Fruit fly (Drosophila melanogaster) whole organism, embryonic: ENCODE results near the gene HDAC4.

Experiments
- Ada2b ChIP-seq: fragments of 200-800 bp; sonication (Bioruptor generic); IDR thresholded peaks from 2 replicates; pipeline ENCODE4 v1.3.6; 2022; ENCODE audit warnings: missing biosample characterization, missing genetic modification characterization
- B-H1 ChIP-seq: fragments of 200-800 bp; sonication (Bioruptor generic); IDR thresholded peaks from 3 replicates; pipeline ENCODE4 v1.3.6; 2022; ENCODE audit warnings: missing biosample characterization, missing genetic modification characterization
- CG10366 ChIP-seq: fragments of 200-800 bp; sonication (Bioruptor generic); IDR thresholded peaks from 2 replicates; pipeline ENCODE4 v1.3.6; 2022; ENCODE audit warnings: missing biosample characterization, missing genetic modification characterization
- CG10462 ChIP-seq: fragments of 200-800 bp; sonication (Bioruptor generic); optimal IDR thresholded peaks from 2 replicates; lab custom pipeline; 2016; ENCODE audit warnings: missing biosample characterization, missing genetic modification characterization
- CG13775 ChIP-seq: fragments of 200-800 bp; sonication (Bioruptor generic); optimal IDR thresholded peaks from 3 replicates; lab custom pipeline; 2017; ENCODE audit warnings: missing biosample characterization, mild to moderate bottlenecking, missing genetic modification characterization
- CG14050 ChIP-seq: fragments of 200-800 bp; sonication (Bioruptor generic); IDR thresholded peaks from 3 replicates; pipeline ENCODE4 v1.3.6; 2022; ENCODE audit warnings: missing biosample characterization, missing genetic modification characterization
- CG15269 ChIP-seq: fragments of 200-800 bp; sonication (Bioruptor generic); optimal IDR thresholded peaks from 2 replicates; lab custom pipeline; 2018; ENCODE audit warnings: missing biosample characterization, mild to moderate bottlenecking, missing genetic modification characterization, moderate library complexity
- CG15514 ChIP-seq: fragments of 200-800 bp; sonication (Bioruptor generic); optimal IDR thresholded peaks from 3 replicates; lab custom pipeline; 2017; ENCODE audit warnings: missing biosample characterization, missing genetic modification characterization, mild to moderate bottlenecking, moderate library complexity, missing genetic modification reagents
- CG17359 ChIP-seq: fragments of 200-800 bp; sonication (Bioruptor generic); optimal IDR thresholded peaks from 3 replicates; lab custom pipeline; 2018; ENCODE audit warnings: missing biosample characterization, mild to moderate bottlenecking, missing genetic modification characterization, moderate library complexity
- CG17612 ChIP-seq: fragments of 200-800 bp; sonication (Bioruptor generic); IDR thresholded peaks from 2 replicates; pipeline ENCODE4 v1.3.6; 2022; ENCODE audit warnings: missing biosample characterization, missing genetic modification characterization
- CG17912 ChIP-seq: fragments of 200-800 bp; sonication (Bioruptor generic); optimal IDR thresholded peaks from 2 replicates; lab custom pipeline; 2018; ENCODE audit warnings: missing biosample characterization, mild to moderate bottlenecking, missing genetic modification characterization
- CG18262 ChIP-seq: fragments of 200-800 bp; optimal IDR thresholded peaks from 3 replicates; lab custom pipeline; 2019; ENCODE audit warnings: missing biosample characterization, mild to moderate bottlenecking, missing genetic modification characterization, moderate library complexity
- CG30020 ChIP-seq: fragments of 200-800 bp; optimal IDR thresholded peaks from 2 replicates; lab custom pipeline; 2019; ENCODE audit warnings: missing biosample characterization, mild to moderate bottlenecking, missing genetic modification characterization, moderate library complexity
- CG3163 ChIP-seq: fragments of 200-800 bp; sonication (Bioruptor generic); optimal IDR thresholded peaks from 3 replicates; lab custom pipeline; 2016; ENCODE audit warnings: missing biosample characterization, missing genetic modification characterization
- CG3407 ChIP-seq: fragments of 200-800 bp; sonication (Bioruptor generic); optimal IDR thresholded peaks from 2 replicates; lab custom pipeline; 2018; ENCODE audit warnings: missing biosample characterization, mild to moderate bottlenecking, missing genetic modification characterization
- CG34224 ChIP-seq: fragments of 200-800 bp; sonication (Bioruptor generic); IDR thresholded peaks from 3 replicates; pipeline ENCODE4 v1.3.6; 2022; ENCODE audit warnings: missing biosample characterization, missing genetic modification characterization; ENCODE audit not compliant: partially characterized antibody
- CG3726 ChIP-seq: fragments of 200-800 bp; sonication (Bioruptor generic); IDR thresholded peaks from 3 replicates; pipeline ENCODE4, ENCODE4 v1.3.6; 2022; ENCODE audit warnings: missing biosample characterization, missing genetic modification characterization
- CG42726 ChIP-seq: fragments of 200-800 bp; sonication (Bioruptor generic); IDR thresholded peaks from 2 replicates; pipeline ENCODE4 v1.3.6; 2022; ENCODE audit warnings: missing biosample characterization, missing genetic modification characterization; ENCODE audit not compliant: partially characterized antibody
- CG6254 ChIP-seq: fragments of 200-800 bp; sonication (Bioruptor generic); optimal IDR thresholded peaks from 3 replicates; lab custom pipeline; 2017; ENCODE audit warnings: mild to moderate bottlenecking, missing biosample characterization, missing genetic modification reagents, missing genetic modification characterization
- CG6765 ChIP-seq: fragments of 200-800 bp; sonication (Bioruptor generic); optimal IDR thresholded peaks from 3 replicates; lab custom pipeline; 2017; ENCODE audit warnings: missing biosample characterization, mild to moderate bottlenecking, missing genetic modification characterization
- CG6791 ChIP-seq: fragments of 200-800 bp; sonication (Bioruptor generic); IDR thresholded peaks from 3 replicates; pipeline ENCODE4 v1.3.6; 2022; ENCODE audit warnings: missing biosample characterization, missing genetic modification characterization; ENCODE audit not compliant: partially characterized antibody
- CG7745 ChIP-seq: fragments of 200-800 bp; sonication (Bioruptor generic); optimal IDR thresholded peaks from 2 replicates; lab custom pipeline; 2018; ENCODE audit warnings: missing biosample characterization, mild to moderate bottlenecking, missing genetic modification characterization, moderate library complexity
- CG7963 ChIP-seq: fragments of 200-800 bp; sonication (Bioruptor generic); IDR thresholded peaks from 3 replicates; pipeline ENCODE4 v1.3.6; 2022; ENCODE audit warnings: missing biosample characterization, missing genetic modification characterization; ENCODE audit not compliant: partially characterized antibody
- CG8281 ChIP-seq: fragments of 200-800 bp; sonication (Bioruptor generic); optimal IDR thresholded peaks from 2 replicates; lab custom pipeline; 2018; ENCODE audit warnings: missing biosample characterization, mild to moderate bottlenecking, missing genetic modification characterization, moderate library complexity
- CG9876 ChIP-seq: fragments of 200-800 bp; sonication (Bioruptor generic); optimal IDR thresholded peaks from 2 replicates; lab custom pipeline; 2016; ENCODE audit warnings: missing biosample characterization, missing genetic modification characterization
- CG9932 ChIP-seq: fragments of 200-800 bp; sonication (Bioruptor generic); IDR thresholded peaks from 2 replicates; pipeline ENCODE4 v1.3.6; 2022; ENCODE audit warnings: missing biosample characterization, missing genetic modification characterization
- Dbx ChIP-seq: fragments of 200-800 bp; sonication (Bioruptor generic); IDR thresholded peaks from 3 replicates; pipeline ENCODE4 v1.3.6; 2022; ENCODE audit warnings: missing biosample characterization, missing genetic modification characterization
- E2f1 ChIP-seq: fragments of 200-800 bp; sonication (Bioruptor generic); IDR thresholded peaks from 2 replicates; pipeline ENCODE4 v1.3.6; 2022; ENCODE audit warnings: missing biosample characterization, missing genetic modification characterization
- Ets65A ChIP-seq: fragments of 200-800 bp; sonication (Bioruptor generic); peaks from one replicate; lab custom pipeline; 2016; ENCODE audit warnings: missing biosample characterization, missing genetic modification characterization
- Rfx ChIP-seq: fragments of 200-800 bp; sonication (Bioruptor generic); IDR thresholded peaks from 2 replicates; pipeline ENCODE4 v1.3.6; 2022; ENCODE audit warnings: missing biosample characterization, missing genetic modification characterization
- aop ChIP-seq: fragments of 200-800 bp; sonication (Bioruptor generic); IDR thresholded peaks from 2 replicates; pipeline ENCODE4 v1.3.6; 2022; ENCODE audit warnings: missing biosample characterization, missing genetic modification characterization
- btn ChIP-seq: fragments of 200-800 bp; sonication (Bioruptor generic); optimal IDR thresholded peaks from 2 replicates; lab custom pipeline; 2016; ENCODE audit warnings: missing biosample characterization, missing genetic modification characterization
- cg ChIP-seq: fragments of 200-800 bp; sonication (Bioruptor generic); optimal IDR thresholded peaks from 3 replicates; lab custom pipeline; 2019; ENCODE audit warnings: missing biosample characterization, mild to moderate bottlenecking, missing genetic modification characterization, moderate library complexity
- ci ChIP-seq: fragments of 200-800 bp; sonication (Bioruptor generic); IDR thresholded peaks from 3 replicates; pipeline ENCODE4 v1.3.6; 2022; ENCODE audit warnings: missing biosample characterization, missing genetic modification characterization
- dimm ChIP-seq: fragments of 200-800 bp; sonication (Bioruptor generic); IDR thresholded peaks from 2 replicates; pipeline ENCODE4 v1.3.6; 2022; ENCODE audit warnings: missing biosample characterization, missing genetic modification characterization
- dm ChIP-seq: fragments of 200-800 bp; sonication (Bioruptor generic); optimal IDR thresholded peaks from 3 replicates; lab custom pipeline; 2016; ENCODE audit warnings: missing biosample characterization, missing genetic modification characterization
- emc ChIP-seq: fragments of 200-800 bp; sonication (Bioruptor generic); optimal IDR thresholded peaks from 2 replicates; lab custom pipeline; 2016; ENCODE audit warnings: missing biosample characterization, missing genetic modification characterization
- ewg ChIP-seq: fragments of 200-800 bp; sonication (Bioruptor generic); optimal IDR thresholded peaks from 3 replicates; lab custom pipeline; 2017; ENCODE audit warnings: mild to moderate bottlenecking, missing biosample characterization, missing genetic modification reagents, missing genetic modification characterization
- gsb-n ChIP-seq: fragments of 200-800 bp; sonication (Bioruptor generic); optimal IDR thresholded peaks from 3 replicates; lab custom pipeline; 2018; ENCODE audit warnings: missing biosample characterization, mild to moderate bottlenecking, missing genetic modification characterization
- lov ChIP-seq, 2 experiments: fragments of 200-800 bp in 1 of 2; fragments of >200 bp in 1 of 2; sonication (Bioruptor generic) in 1 of 2; IDR thresholded peaks in 1 of 2; optimal IDR thresholded peaks in 1 of 2; 2 replicates in 1 of 2; 3 replicates in 1 of 2; pipeline versions ENCODE4 v1.3.6 to Lab custom; 2017 to 2022; ENCODE audit warnings: missing biosample characterization in 1 of 2, missing genetic modification characterization in 1 of 2
- pnt ChIP-seq: fragments of 200-800 bp; sonication (Bioruptor generic); optimal IDR thresholded peaks from 3 replicates; lab custom pipeline; 2016; ENCODE audit warnings: missing biosample characterization, missing genetic modification characterization
- ranshi ChIP-seq: fragments of 200-800 bp; sonication (Bioruptor generic); IDR thresholded peaks from 2 replicates; pipeline ENCODE4 v1.3.6; 2022; ENCODE audit warnings: missing biosample characterization, missing genetic modification characterization
- repo ChIP-seq: fragments of 200-800 bp; sonication (Bioruptor generic); optimal IDR thresholded peaks from 2 replicates; lab custom pipeline; 2016; ENCODE audit warnings: missing biosample characterization, missing genetic modification characterization
- rib ChIP-seq: fragments of 200-800 bp; sonication (Bioruptor generic); IDR thresholded peaks from 2 replicates; pipeline ENCODE4 v1.3.6; 2022; ENCODE audit warnings: missing biosample characterization, missing genetic modification characterization
- row ChIP-seq: fragments of 200-800 bp; sonication (Bioruptor generic); IDR thresholded peaks from 3 replicates; pipeline ENCODE4 v1.3.6; 2022; ENCODE audit warnings: missing biosample characterization, missing genetic modification characterization
- sqz ChIP-seq: fragments of 200-800 bp; sonication (Bioruptor generic); optimal IDR thresholded peaks from 3 replicates; lab custom pipeline; 2018; ENCODE audit warnings: missing biosample characterization, mild to moderate bottlenecking, missing genetic modification characterization
- sr ChIP-seq: fragments of 200-800 bp; sonication (Bioruptor generic); IDR thresholded peaks from 3 replicates; pipeline ENCODE4 v1.3.6; 2022; ENCODE audit warnings: missing biosample characterization, missing genetic modification characterization

Gene HDAC4

DNA sequence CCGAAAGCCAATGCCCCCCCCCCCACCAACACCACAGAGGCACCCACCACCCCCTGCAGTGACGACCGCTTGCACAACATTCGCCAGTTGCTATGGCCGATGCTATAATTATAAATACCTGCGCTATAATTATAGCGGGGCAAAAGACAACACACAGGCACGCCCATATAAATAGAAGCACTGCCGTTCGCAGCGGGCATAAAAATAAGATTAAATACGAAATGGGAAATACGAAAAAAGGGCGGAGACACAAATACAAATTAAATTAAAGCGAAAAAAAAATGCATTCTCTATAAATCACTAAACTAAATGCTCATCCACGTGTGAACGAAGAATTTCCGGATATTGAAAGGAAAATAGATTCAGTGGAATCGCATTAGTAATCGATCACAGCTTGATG, 12.0 kb downstream of the HDAC4 start (continued):
- TF ChIP-seq CG6791 (GFP tag; lab: Robert Waterston, UW) (no peak), CG3407 (no peak), CG14050 (GFP tag; lab: Robert Waterston, UW) (no peak), sqz (GFP tag; lab: Kevin White, UChicago) (no peak), CG3163 (GFP tag; lab: Kevin White, UChicago) (no peak), cg (no peak), CG15269 (tag; lab: Kevin White, UChicago) (no peak), E2f1 (no peak), aop (GFP tag; lab: Robert Waterston, UW) (no peak), btn (GFP tag; lab: Kevin White, UChicago) (no peak), CG30020 (tag; lab: Kevin White, UChicago) (no peak), CG34224 (GFP tag; lab: Robert Waterston, UW) (no peak), CG6765 (GFP tag; lab: Kevin White, UChicago) (no peak), CG15514 (no peak), CG7963 (GFP tag; lab: Robert Waterston, UW) (no peak), B-H1 (GFP tag; lab: Robert Waterston, UW) (no peak), CG9876 (no peak), Rfx (GFP tag; lab: Robert Waterston, UW) (no peak), CG13775 (GFP tag; lab: Kevin White, UChicago) (no peak), CG8281 (no peak), sr (no peak), CG3726 (no peak), ci (GFP tag; lab: Robert Waterston, UW) (peak; percentile 54; the same call in 2 of the 3 replicates), lov (optimal IDR thresholded peaks at IDR 0.05; lab: Kevin White, UChicago) (no peak), lov (GFP tag; IDR thresholded peaks at IDR 0.05; lab: Robert Waterston, UW) (no peak), dimm (GFP tag; lab: Robert Waterston, UW) (no peak), Ets65A (GFP tag; lab: Kevin White, UChicago) (peak; percentile 48), repo (GFP tag; lab: Kevin White, UChicago) (no peak), CG10462 (GFP tag; lab: Kevin White, UChicago) (no peak), CG17359 (tag; lab: Kevin White, UChicago) (no peak), row (GFP tag; lab: Robert Waterston, UW) (peak; percentile 27; the same call in 1 of the 3 replicates), gsb-n (tag; lab: Kevin White, UChicago) (no peak), ewg (GFP tag; lab: Kevin White, UChicago) (no peak), rib (GFP tag; lab: Robert Waterston, UW) (no peak), CG10366 (GFP tag; lab: Robert Waterston, UW) (peak; percentile 36), CG18262 (tag; lab: Kevin White, UChicago) (no peak), CG9932 (GFP tag; lab: Robert Waterston, UW) (peak; percentile 44), ranshi (no peak), CG7745 (tag; lab: Kevin White, UChicago) (no peak), emc (GFP tag; lab: Kevin White, UChicago) (no peak), dm (GFP tag; lab: Kevin White, UChicago) (no peak), CG17912 (GFP tag; lab: Kevin White, UChicago) (no peak), Dbx (GFP tag; lab: Robert Waterston, UW) (peak; percentile 14; the same call in 1 of the 3 replicates), CG17612 (GFP tag; lab: Robert Waterston, UW) (0 out of 2 replicates have a peak, but pooled peaks have one; percentile 12), CG42726 (no peak), pnt (no peak), Ada2b (GFP tag; lab: Robert Waterston, UW) (no peak), CG6254 (GFP tag; lab: Kevin White, UChicago) (no peak)
- TF ChIP-seq, all 482 proteins: peak for 39
